Worm (Caenorhabditis elegans) whole organism, L2 larva: ENCODE measurements around the gene srd-8.

Experiments used
- C34F6.9 ChIP-seq: fragments of 150-350 bp; optimal IDR thresholded peaks from 2 replicates; lab custom pipeline; 2014; ENCODE audit warnings: missing biosample characterization, missing genetic modification characterization
- F13H6.1 ChIP-seq: sonication (generic microtip); optimal IDR thresholded peaks from 2 replicates; lab custom pipeline; 2016; ENCODE audit warnings: missing genetic modification characterization, missing compliant biosample characterization
- R02D3.7 ChIP-seq: fragments of 150-350 bp; optimal IDR thresholded peaks from 2 replicates; lab custom pipeline; 2014; ENCODE audit warnings: missing biosample characterization, missing genetic modification characterization
- Y55F3AM.14 ChIP-seq: fragments of 200-800 bp; sonication (Bioruptor generic); optimal IDR thresholded peaks from 2 replicates; lab custom pipeline; 2018; ENCODE audit warnings: mild to moderate bottlenecking, missing genetic modification characterization, missing compliant biosample characterization
- ZK546.5 ChIP-seq: sonication (generic microtip); optimal IDR thresholded peaks from 2 replicates; lab custom pipeline; 2017; ENCODE audit warnings: missing biosample characterization, missing genetic modification characterization
- ama-1 ChIP-seq: fragments of 150-350 bp; optimal IDR thresholded peaks from 2 replicates; lab custom pipeline; 2018; ENCODE audit warnings: inconsistent platforms
- ceh-16 ChIP-seq: fragments of 150-350 bp; optimal IDR thresholded peaks from 2 replicates; lab custom pipeline; 2014; ENCODE audit warnings: missing biosample characterization, missing genetic modification characterization
- crh-2 ChIP-seq: sonication (generic microtip); optimal IDR thresholded peaks from 2 replicates; lab custom pipeline; 2017; ENCODE audit warnings: missing biosample characterization, missing genetic modification characterization
- elt-1 ChIP-seq: fragments of 150-350 bp; optimal IDR thresholded peaks from 2 replicates; lab custom pipeline; 2014; ENCODE audit warnings: missing biosample characterization, missing genetic modification characterization
- elt-3 ChIP-seq: sonication (generic microtip); optimal IDR thresholded peaks from 2 replicates; lab custom pipeline; 2017; ENCODE audit warnings: missing biosample characterization, missing genetic modification characterization
- fos-1 ChIP-seq: fragments of 150-350 bp; optimal IDR thresholded peaks from 2 replicates; lab custom pipeline; 2014; ENCODE audit warnings: missing biosample characterization, missing genetic modification characterization
- gmeb-1 ChIP-seq: fragments of 150-350 bp; optimal IDR thresholded peaks from 2 replicates; lab custom pipeline; 2014; ENCODE audit warnings: missing biosample characterization, missing genetic modification characterization
- lin-13 ChIP-seq: fragments of 150-350 bp; optimal IDR thresholded peaks from 2 replicates; lab custom pipeline; 2014; ENCODE audit warnings: missing biosample characterization, missing genetic modification reagents, missing genetic modification characterization
- lsy-2 ChIP-seq, 2 experiments: fragments of 150-350 bp in 1 of 2; sonication (generic microtip) in 1 of 2; optimal IDR thresholded peaks; 2 replicates each; lab custom pipeline; 2014 to 2017; ENCODE audit warnings: missing biosample characterization in 2 of 2, missing genetic modification characterization in 2 of 2
- mab-5 ChIP-seq: fragments of 150-350 bp; optimal IDR thresholded peaks from 2 replicates; lab custom pipeline; 2014; ENCODE audit warnings: missing biosample characterization, missing genetic modification characterization
- nhr-12 ChIP-seq: fragments of 150-350 bp; optimal IDR thresholded peaks from 2 replicates; lab custom pipeline; 2014; ENCODE audit warnings: missing biosample characterization, missing genetic modification characterization
- nhr-129 ChIP-seq: fragments of 150-350 bp; optimal IDR thresholded peaks from 2 replicates; lab custom pipeline; 2014; ENCODE audit warnings: missing biosample characterization, missing genetic modification characterization
- nhr-21 ChIP-seq: fragments of 150-350 bp; optimal IDR thresholded peaks from 2 replicates; lab custom pipeline; 2014; ENCODE audit warnings: missing biosample characterization, missing genetic modification characterization
- nhr-25 ChIP-seq: fragments of 150-350 bp; sonication (generic microtip); optimal IDR thresholded peaks from 3 replicates; lab custom pipeline; 2014; ENCODE audit warnings: missing biosample characterization, missing genetic modification characterization
- peb-1 ChIP-seq: fragments of 150-350 bp; optimal IDR thresholded peaks from 2 replicates; lab custom pipeline; 2014; ENCODE audit warnings: missing biosample characterization, missing genetic modification characterization
- skn-1 ChIP-seq: sonication (generic microtip); optimal IDR thresholded peaks from 2 replicates; lab custom pipeline; 2017; ENCODE audit warnings: missing biosample characterization, missing genetic modification characterization
- sma-3 ChIP-seq: sonication (generic microtip); optimal IDR thresholded peaks from 2 replicates; lab custom pipeline; 2016; ENCODE audit warnings: missing genetic modification reagents, missing genetic modification characterization, missing compliant biosample characterization
- sma-9 ChIP-seq, 2 experiments: fragments of 150-350 bp in 1 of 2; sonication (generic microtip) in 1 of 2; optimal IDR thresholded peaks; 2 replicates each; lab custom pipeline; 2014 to 2016; ENCODE audit warnings: missing genetic modification characterization in 2 of 2, mild to moderate bottlenecking in 1 of 2, missing biosample characterization in 1 of 2, missing compliant biosample characterization in 1 of 2, missing genetic modification reagents in 1 of 2, moderate library complexity in 1 of 2
- unc-39 ChIP-seq: fragments of 150-350 bp; optimal IDR thresholded peaks from 2 replicates; lab custom pipeline; 2014; ENCODE audit warnings: missing biosample characterization, missing genetic modification characterization
- unc-55 ChIP-seq: fragments of 150-350 bp; sonication (generic microtip); optimal IDR thresholded peaks from 3 replicates; lab custom pipeline; 2014; ENCODE audit warnings: missing biosample characterization, missing genetic modification reagents, missing genetic modification characterization
- ztf-11 ChIP-seq: sonication (generic microtip); optimal IDR thresholded peaks from 2 replicates; lab custom pipeline; 2017; ENCODE audit warnings: missing biosample characterization, missing genetic modification characterization

Gene srd-8

DNA sequence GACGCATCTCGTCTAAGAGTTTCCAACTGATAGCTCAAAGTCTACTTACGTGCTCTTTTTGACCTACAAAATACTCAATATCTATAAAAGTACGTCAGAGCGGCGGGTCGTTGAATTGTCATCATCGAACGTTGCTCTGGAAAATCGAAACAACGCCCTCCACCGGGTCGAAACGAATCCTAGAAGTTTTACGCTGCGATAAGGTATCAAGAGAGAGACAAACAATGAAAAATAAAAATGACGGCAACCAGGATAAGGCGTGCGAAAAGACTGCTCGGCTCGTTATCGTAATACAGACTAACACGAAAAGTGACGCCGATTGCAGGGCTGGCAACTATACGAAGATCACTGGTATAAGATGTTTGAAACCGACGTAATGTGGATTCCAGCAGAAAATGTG, 8.8 kb upstream of the srd-8 start:
- TF ChIP-seq sma-3 (GFP tag; lab: Kevin White, UChicago) (peak; percentile 26), F13H6.1 (peak; percentile 3), ama-1 (lab: Kevin White, UChicago) (no peak), fos-1 (tag; lab: Kevin White, UChicago) (peak; percentile 68), ZK546.5 (tag; lab: Kevin White, UChicago) (no peak), skn-1 (peak; percentile 88), sma-9 (GFP tag; optimal IDR thresholded peaks at IDR 0.05; lab: Kevin White, UChicago) (peak; percentile 33), sma-9 (tag; optimal IDR thresholded peaks at IDR 0.05; lab: Kevin White, UChicago) (no peak)

ce11 chrIV:5653649-5654048, 8.2 kb upstream of the srd-8 start, which contains the start of gene clec-178:
clec-178 (plus strand) TSS chrIV:5653949.
- no peak for TF ChIP-seq ama-1 (lab: Kevin White, UChicago)
- no peak for TF ChIP-seq elt-1 (tag; lab: Kevin White, UChicago)
- no peak for TF ChIP-seq gmeb-1
- no peak for TF ChIP-seq crh-2 (tag; lab: Kevin White, UChicago)
- no peak for TF ChIP-seq Y55F3AM.14
- no peak for TF ChIP-seq mab-5 (tag; lab: Kevin White, UChicago)

DNA sequence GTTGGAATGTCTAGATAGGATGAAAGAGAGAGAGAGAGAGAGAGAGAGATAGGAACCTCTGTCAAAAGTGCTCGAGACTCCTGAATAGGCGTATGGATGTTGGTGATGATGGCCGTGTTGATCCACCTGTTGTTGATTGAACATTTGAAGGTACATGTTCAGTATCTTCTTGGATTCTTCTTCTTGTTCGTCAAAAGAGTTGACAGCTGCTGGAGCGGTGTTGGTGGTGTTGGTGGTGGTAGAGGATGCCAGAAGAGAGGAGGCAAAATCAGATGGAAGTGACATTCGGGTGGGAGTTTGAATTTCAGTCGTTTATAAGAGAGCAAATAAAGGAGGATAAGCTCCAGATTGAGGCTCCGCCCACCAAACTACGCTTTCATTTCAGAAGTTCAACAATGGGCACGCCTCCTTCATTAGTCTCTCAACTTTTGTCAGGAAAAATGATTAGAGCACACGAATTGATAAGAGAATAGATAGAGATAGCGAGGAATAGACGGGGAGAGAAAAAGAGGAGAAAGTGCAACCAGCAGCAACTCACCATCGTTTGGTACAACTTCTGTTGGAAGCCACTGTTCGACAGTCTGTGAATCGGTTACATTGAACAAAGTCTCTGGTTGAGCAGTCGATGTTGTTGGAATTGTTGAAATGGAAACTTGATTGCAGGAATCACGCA, 7.5 kb upstream of the srd-8 start:
- TF ChIP-seq sma-9 (GFP tag; optimal IDR thresholded peaks at IDR 0.05; lab: Kevin White, UChicago) (peak; percentile 23), sma-9 (tag; optimal IDR thresholded peaks at IDR 0.05; lab: Kevin White, UChicago) (no peak), mab-5 (tag; lab: Kevin White, UChicago) (no peak), fos-1 (tag; lab: Kevin White, UChicago) (peak; percentile 15)

- TF ChIP-seq crh-2 (tag; lab: Kevin White, UChicago) (peak; percentile 8), lsy-2 (tag; optimal IDR thresholded peaks at IDR 0.05; lab: Kevin White, UChicago) (peak in 1 of 2 experiments; percentile 10), ceh-16 (tag; lab: Kevin White, UChicago) (no peak), nhr-25 (tag; lab: Kevin White, UChicago) (peak; percentile 15), nhr-12 (tag; lab: Kevin White, UChicago) (no peak), peb-1 (tag; lab: Kevin White, UChicago) (no peak)
Measured at ce11 chrIV:5650761-5651332, 5.4 kb upstream of the srd-8 start.

DNA sequence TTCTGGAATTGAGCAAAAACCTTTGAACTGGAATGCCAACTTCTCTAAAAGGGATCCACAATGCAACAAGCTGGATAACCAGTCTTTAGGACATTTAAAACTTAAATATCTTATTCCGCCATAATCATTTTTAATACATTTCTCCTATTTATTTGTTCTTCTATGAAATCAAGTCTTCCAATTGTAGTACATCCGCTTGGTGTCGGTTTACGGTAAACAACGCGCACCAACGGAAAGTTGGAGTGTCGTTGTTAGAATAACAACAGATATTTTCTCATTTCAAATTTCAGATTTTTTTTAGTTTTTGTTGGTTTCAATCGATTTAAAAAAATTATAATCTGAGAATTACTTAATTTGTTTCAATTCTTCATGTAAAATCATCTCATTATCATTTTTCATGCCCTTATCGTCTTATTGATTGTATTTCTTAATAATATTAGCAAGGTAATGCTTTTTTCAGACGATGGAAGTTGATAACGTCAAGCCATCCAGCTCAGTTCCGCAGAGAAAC, 3.7 kb upstream of the srd-8 start, which contains the start of gene csn-5:
TSS of gene csn-5 (plus strand) at position 461 of the 511 bp plus-strand sequence.
- TF ChIP-seq C34F6.9 (tag; lab: Kevin White, UChicago), result peak; percentile 23
- no peak for TF ChIP-seq nhr-25 (tag; lab: Kevin White, UChicago)
- peak; percentile 77 for TF ChIP-seq R02D3.7 (tag; lab: Kevin White, UChicago)

DNA sequence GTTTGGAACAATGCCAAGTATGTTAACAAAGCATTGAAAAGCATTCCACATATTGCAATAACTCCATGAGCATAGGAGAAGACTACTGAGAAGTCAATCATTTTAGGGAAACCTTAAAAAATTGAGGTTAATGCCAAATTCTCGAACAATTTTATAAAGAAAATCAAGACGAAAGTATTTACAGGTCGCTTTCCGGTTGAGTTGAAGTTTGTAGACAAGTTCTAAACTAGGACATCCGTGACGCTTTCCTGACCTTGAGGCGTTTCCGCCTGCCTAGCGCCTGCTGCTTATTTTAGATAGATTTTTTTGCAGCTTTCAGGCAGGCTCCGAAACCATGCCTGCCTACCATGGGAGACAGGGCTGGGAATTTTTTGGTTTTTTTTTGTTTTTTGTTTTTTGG, 9.9 kb downstream of the srd-8 start, which contains the start of gene srd-13:
TSS of gene srd-13 (minus strand) at position 101 of the 400 bp plus-strand sequence.
- TF ChIP-seq nhr-12 (tag; lab: Kevin White, UChicago) (no peak), unc-39 (no peak)

- no peak for TF ChIP-seq elt-3 (tag; lab: Kevin White, UChicago)
- no peak for TF ChIP-seq C34F6.9 (tag; lab: Kevin White, UChicago)
- TF ChIP-seq nhr-129, result no peak
- TF ChIP-seq, all 48 proteins: peak for 0
Measured at ce11 chrIV:5632536-5632935, 12.9 kb downstream of the srd-8 start.

- no peak for TF ChIP-seq ztf-11 (tag; lab: Kevin White, UChicago)
- no peak for TF ChIP-seq nhr-21 (tag; lab: Kevin White, UChicago)
- no peak for TF ChIP-seq ama-1 (lab: Kevin White, UChicago)
- TF ChIP-seq unc-55 (GFP tag; lab: Kevin White, UChicago), result no peak
- no peak for TF ChIP-seq sma-3 (GFP tag; lab: Kevin White, UChicago)
- TF ChIP-seq lin-13 (GFP tag; lab: Kevin White, UChicago), result no peak
Measured at ce11 chrIV:5631628-5632027, 13.8 kb downstream of the srd-8 start, which contains the start of gene ttbk-8.2. ttbk-8.2 (plus strand) TSS chrIV:5631928.
